Worm (Caenorhabditis elegans) whole organism, late embryonic: ENCODE data around the gene cids-1.
A peak's percentile ranks its signal among the peaks of the same experiment; 100 is the strongest.

Experiments used
- C08G9.2 ChIP-seq: sonication (generic microtip); optimal IDR thresholded peaks from 2 replicates; lab custom pipeline; 2016; ENCODE audit warnings: mild to moderate bottlenecking, missing genetic modification characterization, moderate library complexity, missing compliant biosample characterization
- C38D4.7 ChIP-seq: fragments of 200-800 bp; sonication (Bioruptor generic); optimal IDR thresholded peaks from 2 replicates; lab custom pipeline; 2018; ENCODE audit warnings: mild to moderate bottlenecking, missing genetic modification characterization, moderate library complexity, missing compliant biosample characterization
- F13H6.1 ChIP-seq: sonication (generic microtip); optimal IDR thresholded peaks from 2 replicates; lab custom pipeline; 2016; ENCODE audit warnings: missing genetic modification characterization, missing compliant biosample characterization
- K09A11.1 ChIP-seq: sonication (generic microtip); optimal IDR thresholded peaks from 2 replicates; lab custom pipeline; 2017; ENCODE audit warnings: antibody characterized with exemption, mild to moderate bottlenecking, missing genetic modification characterization, missing compliant biosample characterization; ENCODE audit not compliant: insufficient read depth
- T23F11.4 ChIP-seq: fragments of 200-800 bp; sonication (Bioruptor generic); optimal IDR thresholded peaks from 2 replicates; lab custom pipeline; 2018; ENCODE audit warnings: mild to moderate bottlenecking, missing genetic modification characterization, missing compliant biosample characterization
- Y22D7AL.16 ChIP-seq: sonication (generic microtip); optimal IDR thresholded peaks from 2 replicates; lab custom pipeline; 2016; ENCODE audit warnings: missing genetic modification characterization, missing compliant biosample characterization
- ahr-1 ChIP-seq: sonication (generic microtip); optimal IDR thresholded peaks from 2 replicates; lab custom pipeline; 2016; ENCODE audit warnings: missing genetic modification characterization, missing compliant biosample characterization
- ama-1 ChIP-seq: fragments of 150-350 bp; optimal IDR thresholded peaks from 2 replicates; lab custom pipeline; 2014
- ceh-14 ChIP-seq: sonication (generic microtip); optimal IDR thresholded peaks from 2 replicates; lab custom pipeline; 2016; ENCODE audit warnings: missing genotype, missing genetic modification characterization, missing compliant biosample characterization
- ceh-18 ChIP-seq: sonication (generic microtip); optimal IDR thresholded peaks from 2 replicates; lab custom pipeline; 2016; ENCODE audit warnings: missing genetic modification characterization, missing compliant biosample characterization
- ceh-22 ChIP-seq: sonication (generic microtip); optimal IDR thresholded peaks from 2 replicates; lab custom pipeline; 2017; ENCODE audit warnings: missing biosample characterization, missing genetic modification characterization
- ceh-24 ChIP-seq: sonication (generic microtip); optimal IDR thresholded peaks from 2 replicates; lab custom pipeline; 2016; ENCODE audit warnings: mild to moderate bottlenecking, missing genetic modification characterization, missing compliant biosample characterization
- ceh-30 ChIP-seq: fragments of 150-350 bp; optimal IDR thresholded peaks from 2 replicates; lab custom pipeline; 2014; ENCODE audit warnings: missing biosample characterization, missing genetic modification characterization
- ceh-31 ChIP-seq: sonication (generic microtip); optimal IDR thresholded peaks from 2 replicates; lab custom pipeline; 2016; ENCODE audit warnings: missing genetic modification characterization, missing compliant biosample characterization
- ceh-34 ChIP-seq: sonication (generic microtip); optimal IDR thresholded peaks from 2 replicates; lab custom pipeline; 2016; ENCODE audit warnings: mild to moderate bottlenecking, missing genetic modification characterization, missing compliant biosample characterization
- ceh-45 ChIP-seq: fragments of 200-800 bp; sonication (Bioruptor generic); IDR thresholded peaks from 2 replicates; pipeline ENCODE4 v1.3.6; 2022; ENCODE audit warnings: missing genetic modification reagents, missing genetic modification characterization, missing compliant biosample characterization
- che-1 ChIP-seq: sonication (generic microtip); optimal IDR thresholded peaks from 2 replicates; lab custom pipeline; 2016; ENCODE audit warnings: mild to moderate bottlenecking, missing genetic modification characterization, missing compliant biosample characterization
- dve-1 ChIP-seq: sonication (generic microtip); optimal IDR thresholded peaks from 2 replicates; lab custom pipeline; 2017; ENCODE audit warnings: antibody characterized with exemption, mild to moderate bottlenecking, missing genetic modification characterization, missing compliant biosample characterization
- elt-2 ChIP-seq: sonication (generic microtip); optimal IDR thresholded peaks from 2 replicates; lab custom pipeline; 2016; ENCODE audit warnings: missing genetic modification reagents, missing genetic modification characterization, missing compliant biosample characterization
- ets-4 ChIP-seq: sonication (generic microtip); optimal IDR thresholded peaks from 2 replicates; lab custom pipeline; 2016; ENCODE audit warnings: missing genetic modification characterization, missing compliant biosample characterization
- eyg-1 ChIP-seq: sonication (generic microtip); optimal IDR thresholded peaks from 2 replicates; lab custom pipeline; 2016; ENCODE audit warnings: missing genotype, missing genetic modification characterization, missing compliant biosample characterization
- fax-1 ChIP-seq: sonication (generic microtip); optimal IDR thresholded peaks from 2 replicates; lab custom pipeline; 2016; ENCODE audit warnings: missing genotype, missing genetic modification characterization, missing compliant biosample characterization
- hlh-13 ChIP-seq: fragments of 200-800 bp; sonication (Bioruptor generic); optimal IDR thresholded peaks from 2 replicates; lab custom pipeline; 2018; ENCODE audit warnings: mild to moderate bottlenecking, missing genetic modification characterization, missing compliant biosample characterization
- hlh-15 ChIP-seq: sonication (generic microtip); optimal IDR thresholded peaks from 2 replicates; lab custom pipeline; 2016; ENCODE audit warnings: missing genetic modification characterization, missing compliant biosample characterization
- hlh-30 ChIP-seq: sonication (generic microtip); optimal IDR thresholded peaks from 2 replicates; lab custom pipeline; 2017; ENCODE audit warnings: antibody characterized with exemption, missing genetic modification characterization, missing compliant biosample characterization; ENCODE audit not compliant: insufficient read depth
- hlh-6 ChIP-seq: sonication (generic microtip); optimal IDR thresholded peaks from 2 replicates; lab custom pipeline; 2016; ENCODE audit warnings: missing genotype, missing genetic modification characterization, missing compliant biosample characterization
- hlh-8 ChIP-seq: sonication (generic microtip); optimal IDR thresholded peaks from 2 replicates; lab custom pipeline; 2016; ENCODE audit warnings: missing genotype, missing genetic modification characterization, missing compliant biosample characterization
- lim-6 ChIP-seq: sonication (generic microtip); optimal IDR thresholded peaks from 2 replicates; lab custom pipeline; 2016; ENCODE audit warnings: missing genetic modification characterization, missing compliant biosample characterization
- mec-3 ChIP-seq: sonication (generic microtip); optimal IDR thresholded peaks from 2 replicates; lab custom pipeline; 2016; ENCODE audit warnings: borderline replicate concordance, missing genetic modification characterization, missing compliant biosample characterization
- nhr-232 ChIP-seq: sonication (generic microtip); optimal IDR thresholded peaks from 2 replicates; lab custom pipeline; 2016; ENCODE audit warnings: missing genetic modification characterization, missing compliant biosample characterization
- npax-4 ChIP-seq: sonication (generic microtip); optimal IDR thresholded peaks from 2 replicates; lab custom pipeline; 2016; ENCODE audit warnings: missing genetic modification characterization, missing compliant biosample characterization
- odd-2 ChIP-seq: sonication (generic microtip); optimal IDR thresholded peaks from 2 replicates; lab custom pipeline; 2017; ENCODE audit warnings: antibody characterized with exemption, mild to moderate bottlenecking, missing genetic modification characterization, missing compliant biosample characterization
- pat-9 ChIP-seq: fragments of 200-800 bp; sonication (Bioruptor generic); optimal IDR thresholded peaks from 2 replicates; lab custom pipeline; 2018; ENCODE audit warnings: mild to moderate bottlenecking, missing genetic modification characterization, moderate library complexity, missing compliant biosample characterization
- pha-4 ChIP-seq: fragments of 150-350 bp; optimal IDR thresholded peaks from 2 replicates; lab custom pipeline; 2018; ENCODE audit warnings: missing biosample characterization, missing genetic modification reagents, missing genetic modification characterization
- pqm-1 ChIP-seq: sonication (generic microtip); optimal IDR thresholded peaks from 2 replicates; lab custom pipeline; 2016; ENCODE audit warnings: missing genetic modification characterization, missing compliant biosample characterization
- pros-1 ChIP-seq: fragments of 150-350 bp; optimal IDR thresholded peaks from 2 replicates; lab custom pipeline; 2014; ENCODE audit warnings: missing biosample characterization, missing genetic modification reagents, missing genetic modification characterization
- ref-2 ChIP-seq: sonication (generic microtip); optimal IDR thresholded peaks from 2 replicates; lab custom pipeline; 2016; ENCODE audit warnings: missing genetic modification characterization, missing compliant biosample characterization
- sdc-2 ChIP-seq: sonication (generic microtip); optimal IDR thresholded peaks from 2 replicates; lab custom pipeline; 2016; ENCODE audit warnings: missing genotype, missing genetic modification characterization, missing compliant biosample characterization
- sox-4 ChIP-seq: sonication (generic microtip); optimal IDR thresholded peaks from 2 replicates; lab custom pipeline; 2017; ENCODE audit warnings: mild to moderate bottlenecking, missing genetic modification characterization, inconsistent platforms, missing compliant biosample characterization
- ttx-3 ChIP-seq: sonication (generic microtip); optimal IDR thresholded peaks from 2 replicates; lab custom pipeline; 2016; ENCODE audit warnings: missing genetic modification reagents, missing genetic modification characterization, missing compliant biosample characterization
- unc-3 ChIP-seq, 2 experiments: fragments of 200-800 bp in 1 of 2; sonication (Bioruptor generic) in 1 of 2; sonication (generic microtip) in 1 of 2; conservative IDR thresholded peaks in 1 of 2; optimal IDR thresholded peaks in 1 of 2; 2 replicates each; pipeline versions ENCODE4 v1.3.6 to Lab custom; 2016 to 2022; ENCODE audit warnings: missing compliant biosample characterization in 2 of 2, missing genetic modification characterization in 2 of 2, missing genetic modification reagents in 1 of 2
- unc-42 ChIP-seq: sonication (generic microtip); optimal IDR thresholded peaks from 2 replicates; lab custom pipeline; 2016; ENCODE audit warnings: missing genotype, missing genetic modification characterization, missing compliant biosample characterization
- unc-86 ChIP-seq: sonication (generic microtip); optimal IDR thresholded peaks from 2 replicates; lab custom pipeline; 2016; ENCODE audit warnings: missing genetic modification characterization, missing compliant biosample characterization
- zip-5 ChIP-seq: sonication (generic microtip); optimal IDR thresholded peaks from 2 replicates; lab custom pipeline; 2016; ENCODE audit warnings: missing genetic modification characterization, missing compliant biosample characterization

The cids-1 gene

ce11 chrIII:8227511-8227910 lies 16.7 kb upstream of the cids-1 start, which contains the start of gene fbxl-1 (continued):
- TF ChIP-seq ceh-14 (tag; lab: Kevin White, UChicago) = peak; percentile 13
- TF ChIP-seq elt-2 = no peak
- TF ChIP-seq T23F11.4 (GFP tag; lab: Kevin White, UChicago) = no peak
- no peak for TF ChIP-seq zip-5 (tag; lab: Kevin White, UChicago)
- TF ChIP-seq ahr-1 (tag; lab: Kevin White, UChicago) = no peak
- TF ChIP-seq ceh-45 (GFP tag; lab: Robert Waterston, UW) = no peak
- no peak for TF ChIP-seq C38D4.7
- TF ChIP-seq ceh-24 (tag; lab: Kevin White, UChicago) = no peak
- TF ChIP-seq ceh-30 (tag; lab: Kevin White, UChicago) = no peak
- no peak for TF ChIP-seq unc-86 (tag; lab: Kevin White, UChicago)
- peak; percentile 73 for TF ChIP-seq ceh-34 (tag; lab: Kevin White, UChicago)
- no peak for TF ChIP-seq che-1 (tag; lab: Kevin White, UChicago)
- TF ChIP-seq lim-6 (tag; lab: Kevin White, UChicago) = no peak
- no peak for TF ChIP-seq ttx-3 (tag; lab: Kevin White, UChicago)
- TF ChIP-seq eyg-1 (tag; lab: Kevin White, UChicago) = no peak
- no peak for TF ChIP-seq sox-4 (tag; lab: Kevin White, UChicago)
- peak; percentile 95 for TF ChIP-seq hlh-30
- TF ChIP-seq F13H6.1 (tag; lab: Kevin White, UChicago) = peak; percentile 13
- TF ChIP-seq pros-1 (tag; lab: Kevin White, UChicago) = no peak
- TF ChIP-seq Y22D7AL.16 (tag; lab: Kevin White, UChicago) = no peak
- no peak for TF ChIP-seq unc-3 (GFP tag; conservative IDR thresholded peaks at IDR 0.05; lab: Robert Waterston, UW)
- TF ChIP-seq unc-3 (tag; optimal IDR thresholded peaks at IDR 0.05; lab: Kevin White, UChicago) = no peak
- peak; percentile 57 for TF ChIP-seq ceh-18 (tag; lab: Kevin White, UChicago)
- TF ChIP-seq C08G9.2 (tag; lab: Kevin White, UChicago) = no peak
- TF ChIP-seq ceh-31 (tag; lab: Kevin White, UChicago) = peak; percentile 58
- TF ChIP-seq odd-2 (tag; lab: Kevin White, UChicago) = no peak
- TF ChIP-seq dve-1 (tag; lab: Kevin White, UChicago) = no peak
- TF ChIP-seq pat-9 (tag; lab: Kevin White, UChicago) = no peak
- no peak for TF ChIP-seq K09A11.1 (tag; lab: Kevin White, UChicago)
- peak; percentile 1 for TF ChIP-seq unc-42
- TF ChIP-seq hlh-15 (tag; lab: Kevin White, UChicago) = no peak
- no peak for TF ChIP-seq pha-4 (tag; lab: Kevin White, UChicago)
- no peak for TF ChIP-seq ama-1 (lab: Kevin White, UChicago)
- no peak for TF ChIP-seq sdc-2 (tag; lab: Kevin White, UChicago)
- TF ChIP-seq pqm-1 (tag; lab: Kevin White, UChicago) = no peak
- no peak for TF ChIP-seq mec-3
- no peak for TF ChIP-seq nhr-232 (tag; lab: Kevin White, UChicago)
- TF ChIP-seq ceh-22 = no peak
- no peak for TF ChIP-seq fax-1 (tag; lab: Kevin White, UChicago)
- no peak for TF ChIP-seq hlh-6 (tag; lab: Kevin White, UChicago)
- no peak for TF ChIP-seq hlh-13 (GFP tag; lab: Kevin White, UChicago)
- TF ChIP-seq ets-4 = no peak
- TF ChIP-seq hlh-8 (tag; lab: Kevin White, UChicago) = no peak
- no peak for TF ChIP-seq ref-2 (tag; lab: Kevin White, UChicago)
- TF ChIP-seq npax-4 (tag; lab: Kevin White, UChicago) = no peak
